Worm (Caenorhabditis elegans): ENCODE measurements around the gene nlp-27.

- TF ChIP-seq elt-2 (tag; optimal IDR thresholded peaks at IDR 0.05) (no peak), ceh-16 (tag; optimal IDR thresholded peaks at IDR 0.05) (no peak), lin-39 (tag; optimal IDR thresholded peaks at IDR 0.05) (no peak), pqm-1 (tag; optimal IDR thresholded peaks at IDR 0.05) (no peak)
Measured at ce11 chrV:3992334-3992733, 3.2 kb downstream of the nlp-27 start.

All from whole organism, L3 larva.